Worm (Caenorhabditis elegans) whole organism, midembryonic: ENCODE data around the gene rabr-4.

Source experiments
- flt-1 ChIP-seq: fragments of 200-800 bp; sonication (Bioruptor generic); IDR thresholded peaks from 2 replicates; pipeline ENCODE4 v1.3.6; 2022; ENCODE audit warnings: missing genetic modification characterization, missing compliant biosample characterization
- med-1 ChIP-seq: sonication (generic microtip); optimal IDR thresholded peaks from 2 replicates; lab custom pipeline; 2017; ENCODE audit warnings: missing genetic modification characterization, mild to moderate bottlenecking, missing compliant biosample characterization, antibody characterized with exemption, missing genetic modification reagents; ENCODE audit not compliant: insufficient read depth

ce11 chrV:16183357-16183756 is 11.4 kb upstream of the rabr-4 start, which contains the start of gene srz-14:
- TF ChIP-seq med-1 (GFP tag; lab: Kevin White, UChicago) (no peak), flt-1 (GFP tag; lab: Robert Waterston, UW) (no peak)
